Fruit fly (Drosophila melanogaster) ovary, adult (tissue): ENCODE measurements around the gene CG17819.

Experiments
- CG17801 ChIP-seq: fragments of 200-800 bp; optimal IDR thresholded peaks from 2 replicates; lab custom pipeline; 2019; ENCODE audit warnings: missing biosample characterization, mild to moderate bottlenecking, missing genetic modification characterization, moderate library complexity; ENCODE audit not compliant: partially characterized antibody

The CG17819 gene

DNA sequence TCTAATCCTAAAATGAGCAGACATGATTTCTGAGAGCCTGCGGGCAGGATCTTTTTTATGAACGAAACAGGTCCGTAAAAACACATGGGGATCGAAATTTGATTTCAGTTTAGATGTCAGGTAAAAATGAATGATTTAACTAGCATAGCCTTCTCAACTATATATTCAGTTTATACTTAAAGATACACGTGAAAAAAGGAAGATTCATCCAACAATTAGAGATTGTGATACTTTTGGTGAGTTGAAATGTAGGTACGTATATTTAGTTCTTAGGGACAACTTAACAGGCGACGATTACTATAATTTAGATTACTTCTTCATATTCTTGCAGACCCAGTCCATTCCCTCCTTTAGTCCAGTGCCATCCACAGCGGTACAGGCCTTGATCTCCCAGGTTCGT, at the start of gene CG17819:
Gene CG17819 (minus strand): TSS at position 101 of the 400 bp plus-strand sequence.
- no peak for TF ChIP-seq CG17801 (GFP tag; lab: Kevin White, UChicago)

DNA sequence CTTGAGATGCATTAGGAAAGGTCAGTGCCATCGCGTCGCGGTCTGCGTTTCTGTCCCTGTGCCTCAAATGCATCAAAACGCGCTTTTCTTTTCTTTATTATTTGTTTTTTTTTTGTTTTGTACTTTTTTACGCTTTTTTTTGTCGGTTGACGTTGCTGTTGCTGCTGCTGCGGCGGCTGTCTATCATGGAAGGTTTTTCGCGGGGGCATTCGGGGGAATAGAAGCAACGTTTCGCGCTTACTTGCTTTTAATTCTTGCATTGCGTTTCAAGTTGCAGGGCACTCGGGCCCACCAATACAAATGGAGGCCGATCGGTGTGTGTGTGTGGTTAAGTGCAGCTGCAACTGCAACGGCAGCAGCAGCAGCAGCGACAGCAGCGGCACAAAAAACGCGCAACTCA, 48.6 kb upstream of the CG17819 start:
- TF ChIP-seq CG17801 (GFP tag; lab: Kevin White, UChicago): no peak

DNA sequence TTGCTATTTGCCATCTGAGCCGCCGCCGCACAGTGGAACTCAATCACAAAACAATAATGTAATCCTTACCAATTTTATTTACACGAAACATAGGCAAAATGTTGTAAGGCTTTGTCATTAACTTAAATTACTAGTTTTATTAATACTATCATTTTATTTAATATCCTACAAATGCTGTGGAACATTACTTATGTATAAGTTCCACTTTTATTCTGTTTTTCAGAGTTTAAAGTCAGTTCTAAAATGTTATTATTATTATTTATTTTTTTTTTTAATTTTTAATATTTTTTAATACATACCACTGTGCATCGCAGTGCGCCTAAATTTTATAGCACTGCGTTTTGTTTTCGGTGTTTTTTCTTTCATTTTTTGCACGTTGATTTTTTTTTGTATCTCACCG, 46.0 kb upstream of the CG17819 start:
- TF ChIP-seq CG17801 (GFP tag; lab: Kevin White, UChicago): peak; percentile 40

DNA sequence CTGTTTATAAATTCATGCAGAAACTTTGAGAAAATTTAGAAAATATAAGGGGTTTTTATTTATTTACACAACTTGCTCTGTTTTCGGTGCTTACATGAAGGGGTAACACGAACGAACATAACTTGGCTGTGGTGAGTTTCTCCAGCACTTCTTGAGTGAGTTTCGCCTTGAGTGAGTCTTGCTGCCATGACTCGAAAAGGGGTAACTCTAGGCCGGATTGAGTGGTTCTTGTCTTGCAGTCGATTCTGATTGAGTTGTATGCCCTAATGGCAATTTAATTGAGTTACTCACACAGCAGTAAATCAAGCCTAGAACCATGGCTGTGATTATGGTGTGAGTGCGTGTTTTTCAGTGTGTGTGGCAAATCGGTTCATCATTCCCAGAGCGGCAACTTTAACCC, 42.9 kb upstream of the CG17819 start:
- TF ChIP-seq CG17801 (GFP tag; lab: Kevin White, UChicago): no peak

DNA sequence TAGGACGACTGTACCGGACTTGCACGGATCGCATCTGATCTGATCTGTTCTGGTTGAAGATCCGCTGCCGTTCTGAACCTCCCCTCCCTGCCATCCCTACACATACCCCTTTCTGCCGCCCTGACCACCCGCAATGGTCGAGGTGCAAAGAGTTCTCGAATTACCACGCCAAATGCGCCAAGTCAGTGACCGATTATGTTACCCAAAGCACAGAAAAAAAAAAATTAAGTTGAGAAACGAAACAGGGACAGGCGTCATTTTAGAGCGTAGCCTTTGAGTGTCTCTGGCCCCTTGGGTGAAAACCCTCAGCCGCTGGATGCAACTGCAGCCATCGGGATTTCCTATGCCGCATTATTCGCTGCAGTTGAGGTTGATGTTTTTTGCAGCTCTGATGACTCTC, 38.4 kb upstream of the CG17819 start:
- no peak for TF ChIP-seq CG17801 (GFP tag; lab: Kevin White, UChicago)

DNA sequence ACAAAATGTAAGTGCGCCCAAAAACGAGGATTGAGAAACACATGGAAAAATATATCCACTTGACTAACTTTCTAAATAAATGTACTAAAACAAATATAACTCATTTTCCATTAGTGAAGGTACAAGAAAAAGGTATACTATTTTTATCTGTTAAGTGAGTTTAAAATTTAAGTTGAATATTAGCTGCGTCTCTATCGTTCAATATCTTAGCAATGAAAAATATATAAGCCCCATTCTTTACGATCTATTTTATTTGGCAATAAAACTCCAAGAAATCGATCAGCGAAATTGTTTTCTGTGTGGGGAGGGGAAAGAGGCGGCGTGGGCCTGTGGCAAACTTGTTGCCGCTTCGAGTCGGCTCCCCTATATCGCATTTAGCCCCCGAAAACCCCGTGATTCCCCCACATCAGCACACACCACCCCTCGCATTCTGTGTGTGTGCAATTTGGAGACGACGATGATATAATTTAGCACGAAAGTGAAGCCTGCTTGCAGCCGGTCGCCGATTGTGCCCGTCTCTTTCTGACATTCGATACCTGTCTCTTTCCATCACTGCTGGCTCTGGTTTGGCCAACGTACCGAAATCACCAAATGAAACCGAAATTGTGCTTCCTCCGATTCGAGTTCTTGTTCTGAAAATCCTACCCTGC, 37.4 kb upstream of the CG17819 start:
- TF ChIP-seq CG17801 (GFP tag; lab: Kevin White, UChicago): no peak

DNA sequence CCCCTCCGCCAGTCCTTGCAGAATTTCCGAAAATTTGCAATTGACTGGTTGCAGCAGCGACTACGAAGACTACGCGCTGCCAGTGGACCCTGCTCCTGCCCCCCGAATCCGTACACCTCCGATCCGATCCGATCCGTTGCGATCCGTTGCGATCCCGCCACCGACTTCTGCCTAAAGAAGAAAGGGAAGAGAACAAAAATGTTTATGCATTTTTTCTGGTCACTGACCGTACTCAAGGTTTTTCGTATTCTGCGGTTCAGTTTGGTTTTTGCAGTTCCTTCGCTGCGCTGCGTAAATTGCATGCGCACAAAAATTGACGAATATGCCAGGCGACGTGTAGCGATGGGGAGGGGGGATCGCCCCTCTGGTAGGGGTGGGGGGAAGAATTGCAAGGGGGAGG, 36.9 kb upstream of the CG17819 start:
- TF ChIP-seq CG17801 (GFP tag; lab: Kevin White, UChicago): no peak

DNA sequence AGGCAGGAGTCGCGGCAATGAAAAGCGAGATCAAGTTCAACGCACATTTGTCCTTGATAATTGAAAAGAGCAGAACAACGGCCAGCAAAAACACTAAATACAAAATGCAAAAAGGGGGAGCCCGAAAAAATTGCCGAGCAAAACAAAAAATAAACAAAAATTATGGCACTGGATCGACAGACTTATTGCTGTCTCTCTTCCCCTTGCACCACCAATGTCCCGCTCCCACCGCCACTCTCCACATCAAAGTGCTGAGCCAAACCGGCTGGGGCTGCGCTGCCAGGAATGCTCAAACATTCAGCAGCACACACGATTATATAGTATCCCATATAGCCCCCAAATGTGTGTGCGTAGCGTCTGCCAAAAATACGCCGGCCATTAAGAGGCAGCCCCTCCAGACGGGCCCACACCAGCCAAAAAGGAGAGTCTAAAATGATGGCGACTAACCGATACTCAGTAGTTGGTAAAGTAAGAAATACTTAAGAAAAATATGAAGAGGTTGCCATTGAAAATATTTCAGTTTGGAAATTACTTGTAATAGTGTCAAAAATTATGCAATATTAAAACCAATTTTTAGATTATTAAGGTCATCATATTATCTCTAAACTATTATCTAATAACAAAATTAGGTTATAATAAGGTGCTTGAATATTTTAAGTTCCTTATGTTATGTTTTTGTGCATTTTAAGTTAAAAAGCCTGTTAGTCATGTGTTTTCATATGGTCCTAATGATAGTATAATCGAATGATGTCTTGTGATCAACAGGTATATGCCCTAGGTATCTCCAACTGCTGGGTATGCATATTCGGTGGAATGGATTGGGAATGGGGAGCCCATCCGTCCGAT, 36.2 kb upstream of the CG17819 start:
- TF ChIP-seq CG17801 (GFP tag; lab: Kevin White, UChicago): no peak

DNA sequence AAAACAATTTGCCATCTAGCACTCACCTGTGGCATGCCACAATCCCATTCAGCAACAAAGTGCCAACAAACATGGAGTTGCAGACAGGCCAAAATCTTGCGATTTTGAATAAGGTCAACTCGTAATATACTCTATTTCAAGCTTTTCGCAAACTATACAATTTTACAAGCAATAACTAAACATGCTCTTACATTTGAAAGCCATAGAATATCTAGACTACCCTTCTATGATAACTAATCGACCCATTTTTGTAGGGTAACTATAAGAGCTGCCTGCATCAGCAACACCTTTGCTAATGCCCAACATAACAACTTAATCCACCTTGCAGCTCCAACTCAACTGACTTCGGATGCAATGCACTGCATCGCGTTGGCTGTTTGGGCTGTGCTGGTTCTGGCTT, 35.1 kb upstream of the CG17819 start:
- TF ChIP-seq CG17801 (GFP tag; lab: Kevin White, UChicago): no peak

DNA sequence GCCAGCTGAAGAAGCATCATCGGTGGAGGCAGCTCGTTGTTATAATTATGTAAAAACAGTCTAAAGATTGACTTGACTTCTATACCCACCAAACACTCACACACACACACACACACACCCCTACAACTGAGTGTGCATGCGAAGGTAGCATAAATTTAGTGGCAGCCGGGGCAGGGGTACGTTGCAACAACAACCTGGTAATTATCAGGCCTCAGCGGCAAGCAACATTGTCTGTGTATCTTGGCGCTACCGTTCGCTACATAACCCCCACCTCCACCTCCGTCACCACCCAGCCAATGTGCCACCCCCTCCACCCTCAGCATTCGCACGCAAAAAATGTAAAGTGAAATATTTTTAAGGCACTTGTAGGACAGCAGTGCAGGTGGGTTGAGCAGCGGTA, 31.6 kb upstream of the CG17819 start:
- TF ChIP-seq CG17801 (GFP tag; lab: Kevin White, UChicago): no peak

DNA sequence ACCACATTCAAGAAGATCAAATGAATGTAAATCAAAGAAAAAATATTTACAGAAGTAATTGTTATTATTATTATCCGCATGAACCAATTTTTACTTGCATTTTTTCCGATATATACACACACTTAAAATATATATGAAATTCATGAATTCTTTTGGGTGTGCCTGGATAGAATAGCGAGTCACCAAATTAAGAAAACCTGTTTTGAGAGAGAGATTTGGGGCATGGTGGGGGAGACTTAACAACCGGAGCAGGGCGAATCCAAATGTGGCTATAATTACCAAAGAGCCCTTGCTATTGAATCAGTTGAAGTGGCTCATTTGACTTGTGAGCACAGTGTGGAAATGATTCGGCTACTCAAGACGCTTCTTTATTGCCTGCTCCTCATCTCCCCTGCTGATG, 28.1 kb upstream of the CG17819 start, which contains the start of gene Qsox2:
Gene Qsox2 (plus strand): TSS at position 301 of the 400 bp plus-strand sequence.
- no peak for TF ChIP-seq CG17801 (GFP tag; lab: Kevin White, UChicago)

DNA sequence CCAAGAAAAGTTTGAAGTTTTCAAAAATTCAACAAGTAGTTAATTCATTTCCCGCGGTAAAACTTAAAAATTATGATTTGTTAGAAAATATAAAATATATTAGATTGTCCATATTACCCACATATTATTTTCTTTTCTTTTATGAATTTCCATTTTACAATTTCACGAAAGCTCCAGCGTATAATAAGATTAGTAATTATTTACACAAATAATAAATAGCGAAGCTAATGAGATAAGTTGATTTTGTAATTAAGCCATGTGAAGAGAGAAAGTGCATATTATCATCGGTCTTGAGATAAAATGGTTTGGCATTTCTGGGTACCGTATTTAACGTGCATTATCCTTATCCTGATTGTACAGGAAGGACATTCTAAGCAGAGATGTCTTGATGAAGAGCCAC, 26.2 kb upstream of the CG17819 start, which contains the start of gene Qsox3:
Gene Qsox3 (plus strand): TSS at position 301 of the 400 bp plus-strand sequence.
- no peak for TF ChIP-seq CG17801 (GFP tag; lab: Kevin White, UChicago)

DNA sequence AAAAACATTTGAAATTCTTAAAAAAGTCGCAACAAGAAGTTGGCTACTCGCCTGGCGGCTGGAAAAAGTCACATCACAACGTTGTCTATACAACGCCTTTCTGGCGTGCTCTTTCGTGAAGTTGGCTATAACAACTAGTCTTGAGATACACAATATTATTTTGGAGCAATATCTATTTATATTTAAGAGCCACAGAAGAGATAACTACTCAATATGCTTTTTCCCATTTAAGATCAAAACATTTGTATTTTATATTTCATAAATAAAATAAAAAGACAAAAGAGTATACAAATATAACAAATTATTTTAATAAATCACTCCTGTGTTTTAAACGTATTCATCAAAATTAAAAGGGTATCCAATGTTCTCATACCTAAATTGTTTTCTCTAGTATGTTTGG, 21.5 kb upstream of the CG17819 start:
- no peak for TF ChIP-seq CG17801 (GFP tag; lab: Kevin White, UChicago)

DNA sequence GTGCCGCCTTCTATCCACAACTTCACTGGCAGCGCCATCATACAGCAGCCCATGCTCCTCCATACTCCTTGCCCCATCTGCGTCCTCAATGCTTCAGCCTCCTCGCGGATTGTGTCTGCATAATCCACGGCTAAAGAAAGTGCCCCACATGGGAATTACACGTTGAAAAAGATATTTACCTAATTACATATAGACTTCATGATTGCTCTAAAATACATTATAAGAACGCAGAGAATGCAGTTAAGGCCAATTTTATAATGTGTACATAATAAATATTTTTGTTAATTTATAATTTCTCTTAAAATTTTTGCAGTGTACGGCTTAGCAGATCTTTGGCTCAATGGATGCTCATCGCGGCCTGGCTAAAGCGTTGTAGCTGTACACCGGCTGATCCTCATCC, 20.3 kb upstream of the CG17819 start:
- TF ChIP-seq CG17801 (GFP tag; lab: Kevin White, UChicago): no peak

DNA sequence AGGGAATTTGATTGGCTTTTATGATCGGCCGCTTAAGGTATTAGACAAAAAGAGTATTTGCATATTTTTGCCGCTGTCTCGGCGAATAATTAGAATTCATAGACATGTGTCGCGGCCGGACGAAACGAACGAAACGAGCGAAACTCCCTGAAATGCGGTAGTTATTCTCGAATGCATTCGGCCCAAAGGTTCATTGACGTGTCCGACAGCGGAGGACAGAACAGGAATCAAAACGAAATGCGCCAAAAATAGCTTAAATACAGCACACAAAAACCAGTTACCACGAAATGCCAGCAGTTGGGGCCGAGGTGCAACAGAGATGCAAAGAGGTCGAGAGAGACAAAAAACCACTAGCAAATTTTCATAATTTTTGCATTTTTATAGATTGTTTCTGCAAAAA, 19.0 kb upstream of the CG17819 start:
- TF ChIP-seq CG17801 (GFP tag; lab: Kevin White, UChicago): no peak

DNA sequence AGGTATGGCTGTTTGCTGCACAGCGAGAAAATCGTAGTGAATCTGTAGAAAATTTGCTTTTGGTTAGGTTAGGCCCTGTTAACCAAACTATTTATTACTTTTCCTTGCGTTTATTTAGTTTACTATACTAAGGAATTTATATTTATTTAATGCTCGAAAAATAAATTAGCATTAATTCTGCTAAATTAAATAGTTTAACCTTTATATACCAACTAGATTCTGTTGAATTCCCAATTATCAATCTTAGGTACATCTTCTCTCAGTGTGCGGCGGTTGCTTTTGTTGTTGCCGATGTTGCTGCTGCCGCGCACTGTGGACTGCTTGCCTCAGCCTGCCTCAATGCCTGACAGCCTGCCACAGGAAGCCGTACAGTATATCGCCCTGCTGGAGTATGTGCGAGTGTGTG, 13.8 kb upstream of the CG17819 start:
- TF ChIP-seq CG17801 (GFP tag; lab: Kevin White, UChicago): no peak
